Fruit fly (Drosophila melanogaster): ENCODE data around the gene CG14711.

The CG14711 gene

DNA sequence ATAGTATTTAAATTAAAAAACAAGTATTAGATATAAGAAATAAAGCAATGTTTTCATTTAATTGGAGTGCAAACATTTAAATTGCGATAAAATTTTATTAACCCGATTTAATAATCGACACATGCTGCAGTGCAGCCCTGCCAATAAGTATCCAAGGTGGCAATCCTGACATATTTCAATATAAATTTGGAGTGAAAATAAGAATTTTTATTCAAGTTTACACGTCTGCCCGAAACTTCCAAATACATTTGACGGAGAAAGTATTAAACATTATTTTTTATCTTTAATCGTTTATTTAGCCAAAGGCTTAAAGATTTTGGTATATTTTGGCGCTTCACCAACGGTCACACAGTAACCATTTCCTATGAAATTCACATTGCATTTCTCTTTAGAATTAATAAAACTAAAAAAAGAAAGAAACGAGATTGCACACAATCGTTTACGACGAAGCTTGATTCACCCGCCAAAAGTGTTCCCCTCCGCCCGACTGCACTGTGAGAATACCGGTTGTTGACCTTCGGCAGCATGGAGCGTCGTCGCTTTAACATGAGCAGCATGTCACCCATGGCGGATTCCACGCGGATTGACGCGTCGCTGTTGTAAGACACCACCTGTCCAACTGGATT lies 5.4 kb downstream of the CG14711 start, which contains the start of gene CG14712 (continued):
- peak; percentile 33 for TF ChIP-seq CG10147 (GFP tag; optimal IDR thresholded peaks at IDR 0.05)
- peak; percentile 12 for TF ChIP-seq Hsf (GFP tag; optimal IDR thresholded peaks at IDR 0.05)
- TF ChIP-seq Dp (GFP tag; optimal IDR thresholded peaks at IDR 0.05) = peak; percentile 97
- TF ChIP-seq CG3163 (GFP tag; optimal IDR thresholded peaks at IDR 0.05) = no peak
- TF ChIP-seq wdn (GFP tag; IDR thresholded peaks at IDR 0.05) = no peak
- TF ChIP-seq CG10267 (tag; optimal IDR thresholded peaks at IDR 0.05) = peak; percentile 69
- TF ChIP-seq Kr (GFP tag; optimal IDR thresholded peaks at IDR 0.05) = no peak
- TF ChIP-seq Myb (GFP tag; optimal IDR thresholded peaks at IDR 0.05) = peak; percentile 47
- no peak for TF ChIP-seq exex (tag; optimal IDR thresholded peaks at IDR 0.05)
- no peak for TF ChIP-seq CG6683 (GFP tag; optimal IDR thresholded peaks at IDR 0.05)
- TF ChIP-seq NfI (GFP tag; optimal IDR thresholded peaks at IDR 0.05) = no peak
- no peak for TF ChIP-seq HLH3B (GFP tag; IDR thresholded peaks at IDR 0.05)
- no peak for TF ChIP-seq Hand (GFP tag; optimal IDR thresholded peaks at IDR 0.05)
- no peak for TF ChIP-seq ap (GFP tag; IDR thresholded peaks at IDR 0.05)
- no peak for TF ChIP-seq CG10366 (GFP tag; IDR thresholded peaks at IDR 0.05)
- no peak for TF ChIP-seq CG15011 (GFP tag; optimal IDR thresholded peaks at IDR 0.05)
- peak; percentile 70 for TF ChIP-seq unc-4 (GFP tag; IDR thresholded peaks at IDR 0.05; ENCODE audit: partially characterized antibody)
- TF ChIP-seq CG3065 (GFP tag; optimal IDR thresholded peaks at IDR 0.05) = no peak
- TF ChIP-seq dmrt11E (tag; optimal IDR thresholded peaks at IDR 0.05) = no peak
- no peak for TF ChIP-seq ac (GFP tag; optimal IDR thresholded peaks at IDR 0.05)
- no peak for TF ChIP-seq CG12942 (GFP tag; optimal IDR thresholded peaks at IDR 0.05)
- no peak for TF ChIP-seq wek (GFP tag; optimal IDR thresholded peaks at IDR 0.05)
- TF ChIP-seq CG33557 (GFP tag; optimal IDR thresholded peaks at IDR 0.05) = no peak
- no peak for TF ChIP-seq CG8765 (GFP tag; IDR thresholded peaks at IDR 0.05)
- no peak for TF ChIP-seq Ssrp (tag; optimal IDR thresholded peaks at IDR 0.05)
- TF ChIP-seq CG13624 (GFP tag; optimal IDR thresholded peaks at IDR 0.05) = peak; percentile 42
- TF ChIP-seq cato (GFP tag; optimal IDR thresholded peaks at IDR 0.05; ENCODE audit: borderline replicate concordance) = no peak
- no peak for TF ChIP-seq Poxn (GFP tag; IDR thresholded peaks at IDR 0.05)
- TF ChIP-seq nerfin-2 (GFP tag; IDR thresholded peaks at IDR 0.05; ENCODE audit: partially characterized antibody) = peak; percentile 48; the same call in 1 of the 2 replicates
- no peak for TF ChIP-seq sqz (GFP tag; optimal IDR thresholded peaks at IDR 0.05)
- TF ChIP-seq CG16863 (GFP tag; optimal IDR thresholded peaks at IDR 0.05) = no peak
- no peak for TF ChIP-seq pan (optimal IDR thresholded peaks at IDR 0.05)
- TF ChIP-seq pan (GFP tag; optimal IDR thresholded peaks at IDR 0.05 in 1 of 2, IDR thresholded peaks at IDR 0.05 in 1 of 2) = no peak
- TF ChIP-seq fd3F (GFP tag; optimal IDR thresholded peaks at IDR 0.05) = no peak
- TF ChIP-seq mld (GFP tag; IDR thresholded peaks at IDR 0.05; ENCODE audit: partially characterized antibody) = no peak
- no peak for TF ChIP-seq Sry-β (GFP tag; optimal IDR thresholded peaks at IDR 0.05)
- TF ChIP-seq jing (GFP tag; optimal IDR thresholded peaks at IDR 0.05) = no peak
- TF ChIP-seq CG5180 (GFP tag; optimal IDR thresholded peaks at IDR 0.05) = no peak
- no peak for TF ChIP-seq CG4854 (GFP tag; optimal IDR thresholded peaks at IDR 0.05)
- TF ChIP-seq CG3838 (GFP tag; optimal IDR thresholded peaks at IDR 0.05) = no peak
- TF ChIP-seq Lim3 (GFP tag; IDR thresholded peaks at IDR 0.05) = no peak
- TF ChIP-seq trh (GFP tag; optimal IDR thresholded peaks at IDR 0.05) = no peak
- TF ChIP-seq CG4424 (GFP tag; optimal IDR thresholded peaks at IDR 0.05) = peak; percentile 24
- no peak for TF ChIP-seq CG12155 (GFP tag; optimal IDR thresholded peaks at IDR 0.05)
- no peak for TF ChIP-seq CG12071 (GFP tag; optimal IDR thresholded peaks at IDR 0.05)
- no peak for TF ChIP-seq Dad (GFP tag; optimal IDR thresholded peaks at IDR 0.05)
- TF ChIP-seq run (tag; optimal IDR thresholded peaks at IDR 0.05) = no peak
- no peak for TF ChIP-seq CG17385 (GFP tag; optimal IDR thresholded peaks at IDR 0.05)
- no peak for TF ChIP-seq CG9215 (GFP tag; IDR thresholded peaks at IDR 0.05)
- no peak for TF ChIP-seq oc (tag; optimal IDR thresholded peaks at IDR 0.05)

Data from whole organism, embryonic.